Fruit fly (Drosophila melanogaster) whole organism, embryonic: ENCODE measurements around the gene Zasp66.
A peak's percentile ranks its signal among the peaks of the same experiment; 100 is the strongest.

Experiments
- Atf3 ChIP-seq: fragments of 200-800 bp; sonication (Bioruptor generic); optimal IDR thresholded peaks from 3 replicates; lab custom pipeline; 2016; ENCODE audit warnings: missing biosample characterization, missing genetic modification characterization
- Awh ChIP-seq: fragments of 200-800 bp; sonication (Bioruptor generic); IDR thresholded peaks from 2 replicates; pipeline ENCODE4, ENCODE4 v1.3.6; 2022; ENCODE audit warnings: missing biosample characterization, missing genetic modification characterization
- BtbVII ChIP-seq: fragments of 200-800 bp; sonication (Bioruptor generic); optimal IDR thresholded peaks from 3 replicates; lab custom pipeline; 2017; ENCODE audit warnings: missing biosample characterization, mild to moderate bottlenecking, missing genetic modification characterization
- Bteb2 ChIP-seq: fragments of 200-800 bp; sonication (Bioruptor generic); optimal IDR thresholded peaks from 2 replicates; lab custom pipeline; 2016; ENCODE audit warnings: missing biosample characterization, missing genetic modification characterization
- CG10654 ChIP-seq: fragments of 200-800 bp; sonication (Bioruptor generic); optimal IDR thresholded peaks from 2 replicates; lab custom pipeline; 2016; ENCODE audit warnings: missing biosample characterization, missing genetic modification characterization
- CG1233 ChIP-seq: fragments of 200-800 bp; sonication (Bioruptor generic); optimal IDR thresholded peaks from 4 replicates; lab custom pipeline; 2018; ENCODE audit warnings: missing biosample characterization, mild to moderate bottlenecking, missing genetic modification characterization
- CG13123 ChIP-seq: fragments of 200-800 bp; sonication (Bioruptor generic); optimal IDR thresholded peaks from 2 replicates; lab custom pipeline; 2016; ENCODE audit warnings: missing biosample characterization, missing genetic modification characterization
- CG14710 ChIP-seq: fragments of 200-800 bp; sonication (Bioruptor generic); optimal IDR thresholded peaks from 3 replicates; lab custom pipeline; 2019; ENCODE audit warnings: missing biosample characterization, mild to moderate bottlenecking, missing genetic modification characterization, moderate library complexity
- CG15011 ChIP-seq: fragments of 200-800 bp; sonication (Bioruptor generic); optimal IDR thresholded peaks from 3 replicates; lab custom pipeline; 2018; ENCODE audit warnings: missing biosample characterization, mild to moderate bottlenecking, missing genetic modification characterization
- CG15479 ChIP-seq: fragments of 200-800 bp; sonication (Bioruptor generic); optimal IDR thresholded peaks from 3 replicates; lab custom pipeline; 2019; ENCODE audit warnings: missing biosample characterization, mild to moderate bottlenecking, missing genetic modification characterization, moderate library complexity
- CG17385 ChIP-seq: fragments of 200-800 bp; sonication (Bioruptor generic); optimal IDR thresholded peaks from 3 replicates; lab custom pipeline; 2018; ENCODE audit warnings: missing biosample characterization, mild to moderate bottlenecking, missing genetic modification characterization
- CG2116 ChIP-seq: fragments of 200-800 bp; sonication (Bioruptor generic); optimal IDR thresholded peaks from 3 replicates; lab custom pipeline; 2018; ENCODE audit warnings: missing biosample characterization, mild to moderate bottlenecking, missing genetic modification characterization
- CG30020 ChIP-seq: fragments of 200-800 bp; optimal IDR thresholded peaks from 2 replicates; lab custom pipeline; 2019; ENCODE audit warnings: missing biosample characterization, mild to moderate bottlenecking, missing genetic modification characterization, moderate library complexity
- CG7271 ChIP-seq: fragments of 200-800 bp; sonication (Bioruptor generic); optimal IDR thresholded peaks from 2 replicates; lab custom pipeline; 2018; ENCODE audit warnings: missing biosample characterization, mild to moderate bottlenecking, missing genetic modification characterization, moderate library complexity
- CG7928 ChIP-seq: fragments of 200-800 bp; sonication (Bioruptor generic); optimal IDR thresholded peaks from 2 replicates; lab custom pipeline; 2017; ENCODE audit warnings: missing biosample characterization, mild to moderate bottlenecking, missing genetic modification characterization
- CG8290 ChIP-seq, 3 experiments: fragments of 200-800 bp; sonication (Bioruptor generic); optimal IDR thresholded peaks; 2 replicates each; lab custom pipeline; 2016 to 2019; ENCODE audit warnings: missing biosample characterization in 3 of 3, missing genetic modification characterization in 3 of 3, mild to moderate bottlenecking in 2 of 3, moderate library complexity in 1 of 3
- Eip74EF ChIP-seq, 2 experiments: fragments of 200-800 bp in 1 of 2; fragments of >200 bp in 1 of 2; sonication (Bioruptor generic) in 1 of 2; optimal IDR thresholded peaks; 2 replicates each; lab custom pipeline; 2017 to 2019; ENCODE audit warnings: missing biosample characterization in 2 of 2, missing genetic modification characterization in 2 of 2, mild to moderate bottlenecking in 1 of 2, moderate library complexity in 1 of 2
- HLH4C ChIP-seq: fragments of 200-800 bp; sonication (Bioruptor generic); IDR thresholded peaks from 3 replicates; pipeline ENCODE4 v1.3.6; 2022; ENCODE audit warnings: missing biosample characterization, missing genetic modification characterization; ENCODE audit not compliant: partially characterized antibody
- Hey ChIP-seq: fragments of 200-800 bp; sonication (Bioruptor generic); optimal IDR thresholded peaks from 3 replicates; lab custom pipeline; 2018; ENCODE audit warnings: missing biosample characterization, mild to moderate bottlenecking, missing genetic modification characterization
- HmgZ ChIP-seq: fragments of 200-800 bp; sonication (Bioruptor generic); optimal IDR thresholded peaks from 2 replicates; lab custom pipeline; 2018; ENCODE audit warnings: missing biosample characterization, mild to moderate bottlenecking, missing genetic modification characterization
- Hr39 ChIP-seq: fragments of >200 bp; optimal IDR thresholded peaks from 2 replicates; lab custom pipeline; 2017
- Kr ChIP-seq: fragments of 200-800 bp; sonication (Bioruptor generic); optimal IDR thresholded peaks from 2 replicates; lab custom pipeline; 2017; ENCODE audit warnings: missing biosample characterization, mild to moderate bottlenecking, missing genetic modification characterization
- MTF-1 ChIP-seq: fragments of 200-800 bp; sonication (Bioruptor generic); optimal IDR thresholded peaks from 2 replicates; lab custom pipeline; 2018; ENCODE audit warnings: missing biosample characterization, mild to moderate bottlenecking, missing genetic modification characterization, borderline replicate concordance
- Ravus ChIP-seq: fragments of 200-800 bp; sonication (Bioruptor generic); IDR thresholded peaks from 2 replicates; pipeline ENCODE4 v1.3.6; 2022; ENCODE audit warnings: missing biosample characterization, missing genetic modification characterization
- Xrp1 ChIP-seq: fragments of 200-800 bp; sonication (Bioruptor generic); IDR thresholded peaks from 2 replicates; pipeline ENCODE4 v1.3.6; 2022; ENCODE audit warnings: missing biosample characterization, missing genetic modification characterization
- YL-1 ChIP-seq: fragments of 200-800 bp; sonication (Bioruptor generic); optimal IDR thresholded peaks from 3 replicates; lab custom pipeline; 2017; ENCODE audit warnings: missing biosample characterization, mild to moderate bottlenecking, missing genetic modification characterization
- abd-A ChIP-seq: fragments of 200-800 bp; sonication (Bioruptor generic); optimal IDR thresholded peaks from 3 replicates; lab custom pipeline; 2019; ENCODE audit warnings: missing biosample characterization, mild to moderate bottlenecking, missing genetic modification characterization, moderate library complexity
- corto ChIP-seq: fragments of 200-800 bp; sonication (Bioruptor generic); optimal IDR thresholded peaks from 2 replicates; lab custom pipeline; 2016; ENCODE audit warnings: missing biosample characterization, mild to moderate bottlenecking, missing genetic modification characterization, moderate library complexity
- croc ChIP-seq: fragments of 200-800 bp; sonication (Bioruptor generic); conservative IDR thresholded peaks from 3 replicates; pipeline ENCODE4 v1.3.6; 2022; ENCODE audit warnings: missing biosample characterization, missing genetic modification characterization
- crol ChIP-seq: fragments of 200-800 bp; sonication (Bioruptor generic); IDR thresholded peaks from 2 replicates; pipeline ENCODE4 v1.3.6; 2022; ENCODE audit warnings: missing biosample characterization, missing genetic modification characterization
- dmrt11E ChIP-seq: fragments of 200-800 bp; sonication (Bioruptor generic); optimal IDR thresholded peaks from 3 replicates; lab custom pipeline; 2018; ENCODE audit warnings: missing biosample characterization, mild to moderate bottlenecking, missing genetic modification characterization, moderate library complexity
- eyg ChIP-seq: fragments of 200-800 bp; sonication (Bioruptor generic); optimal IDR thresholded peaks from 3 replicates; lab custom pipeline; 2016; ENCODE audit warnings: missing biosample characterization, missing genetic modification characterization
- fd102C ChIP-seq: fragments of 200-800 bp; sonication (Bioruptor generic); optimal IDR thresholded peaks from 2 replicates; lab custom pipeline; 2018; ENCODE audit warnings: missing biosample characterization, mild to moderate bottlenecking, missing genetic modification characterization, moderate library complexity
- fru ChIP-seq: fragments of >200 bp; optimal IDR thresholded peaks from 2 replicates; lab custom pipeline; 2017
- ftz-f1 ChIP-seq: fragments of 200-800 bp; sonication (Bioruptor generic); optimal IDR thresholded peaks from 2 replicates; lab custom pipeline; 2016; ENCODE audit warnings: missing biosample characterization, missing genetic modification characterization
- gcm2 ChIP-seq: fragments of 200-800 bp; sonication (Bioruptor generic); optimal IDR thresholded peaks from 2 replicates; lab custom pipeline; 2016; ENCODE audit warnings: missing biosample characterization, missing genetic modification characterization
- gfzf ChIP-seq: fragments of 200-800 bp; sonication (Bioruptor generic); optimal IDR thresholded peaks from 2 replicates; lab custom pipeline; 2016; ENCODE audit warnings: missing biosample characterization, mild to moderate bottlenecking, missing genetic modification characterization, moderate library complexity
- gt ChIP-seq: fragments of 200-800 bp; sonication (Bioruptor generic); IDR thresholded peaks from 2 replicates; pipeline ENCODE4 v1.3.6; 2022; ENCODE audit warnings: missing biosample characterization, missing genetic modification characterization
- kay ChIP-seq: fragments of 200-800 bp; sonication (Bioruptor generic); optimal IDR thresholded peaks from 2 replicates; lab custom pipeline; 2016; ENCODE audit warnings: missing biosample characterization, missing genetic modification characterization
- klu ChIP-seq: fragments of 200-800 bp; sonication (Bioruptor generic); IDR thresholded peaks from 2 replicates; pipeline ENCODE4 v1.3.6; 2022; ENCODE audit warnings: missing biosample characterization, missing genetic modification characterization
- otp ChIP-seq: fragments of 200-800 bp; sonication (Bioruptor generic); IDR thresholded peaks from 3 replicates; pipeline ENCODE4, ENCODE4 v1.3.6; 2022; ENCODE audit warnings: missing biosample characterization, missing genetic modification characterization
- sc ChIP-seq, 3 experiments: fragments of >200 bp in 2 of 3; fragments of 200-800 bp in 1 of 3; sonication (Bioruptor generic) in 1 of 3; optimal IDR thresholded peaks; 2 replicates in 2 of 3; 3 replicates in 1 of 3; lab custom pipeline; 2017; ENCODE audit warnings: mild to moderate bottlenecking in 1 of 3, missing biosample characterization in 1 of 3, missing genetic modification characterization in 1 of 3, missing genetic modification reagents in 1 of 3
- sd ChIP-seq: fragments of 200-800 bp; sonication (Bioruptor generic); optimal IDR thresholded peaks from 3 replicates; lab custom pipeline; 2018; ENCODE audit warnings: missing biosample characterization, mild to moderate bottlenecking, missing genetic modification characterization, moderate library complexity
- sisA ChIP-seq: fragments of 200-800 bp; sonication (Bioruptor generic); IDR thresholded peaks from 2 replicates; pipeline ENCODE4 v1.3.6; 2022; ENCODE audit warnings: missing biosample characterization, missing genetic modification characterization
- sna ChIP-seq: fragments of 200-800 bp; sonication (Bioruptor generic); IDR thresholded peaks from 2 replicates; pipeline ENCODE4 v1.3.6; 2022; ENCODE audit warnings: missing biosample characterization, missing genetic modification characterization; ENCODE audit not compliant: partially characterized antibody
- sqz ChIP-seq: fragments of 200-800 bp; sonication (Bioruptor generic); optimal IDR thresholded peaks from 3 replicates; lab custom pipeline; 2018; ENCODE audit warnings: missing biosample characterization, mild to moderate bottlenecking, missing genetic modification characterization
- sr ChIP-seq: fragments of 200-800 bp; sonication (Bioruptor generic); IDR thresholded peaks from 3 replicates; pipeline ENCODE4 v1.3.6; 2022; ENCODE audit warnings: missing biosample characterization, missing genetic modification characterization
- toy ChIP-seq: fragments of 200-800 bp; sonication (Bioruptor generic); IDR thresholded peaks from 2 replicates; pipeline ENCODE4 v1.3.6; 2022; ENCODE audit warnings: missing biosample characterization, missing genetic modification characterization
- unc-4 ChIP-seq: fragments of 200-800 bp; sonication (Bioruptor generic); IDR thresholded peaks from 2 replicates; pipeline ENCODE4 v1.3.6; 2022; ENCODE audit warnings: missing biosample characterization, missing genetic modification characterization; ENCODE audit not compliant: partially characterized antibody
- wor ChIP-seq: fragments of 200-800 bp; sonication (Bioruptor generic); IDR thresholded peaks from 2 replicates; pipeline ENCODE4 v1.3.6; 2022; ENCODE audit warnings: missing biosample characterization, missing genetic modification characterization

Zasp66 gene

dm6 chr3L:8628964-8629363, 4.8 kb downstream of the Zasp66 start (continued):
- TF ChIP-seq Kr (GFP tag; lab: Kevin White, UChicago) (no peak), crol (no peak), HmgZ (tag; lab: Kevin White, UChicago) (no peak), kay (GFP tag; lab: Kevin White, UChicago) (no peak), Ravus (GFP tag; lab: Robert Waterston, UW) (peak; percentile 45), CG15011 (no peak), sc (optimal IDR thresholded peaks at IDR 0.05; lab: Kevin White, UChicago) (no peak), sc (GFP tag; optimal IDR thresholded peaks at IDR 0.05; lab: Kevin White, UChicago) (no peak), CG15479 (no peak), Xrp1 (GFP tag; lab: Robert Waterston, UW) (peak; percentile 90), otp (GFP tag; lab: Robert Waterston, UW) (no peak), corto (GFP tag; lab: Kevin White, UChicago) (no peak), sr (GFP tag; lab: Robert Waterston, UW) (no peak), CG7928 (GFP tag; lab: Kevin White, UChicago) (no peak), CG10654 (GFP tag; lab: Kevin White, UChicago) (peak; percentile 40), sisA (peak; percentile 60), CG1233 (GFP tag; lab: Kevin White, UChicago) (peak; percentile 63), croc (GFP tag; lab: Robert Waterston, UW) (peak; percentile 67; the same call in 1 of the 3 replicates), BtbVII (GFP tag; lab: Kevin White, UChicago) (no peak), YL-1 (GFP tag; lab: Kevin White, UChicago) (no peak), HLH4C (no peak), gt (GFP tag; lab: Robert Waterston, UW) (no peak; the same call in 1 of the 2 replicates), CG13123 (no peak), Eip74EF (GFP tag; optimal IDR thresholded peaks at IDR 0.05; lab: Kevin White, UChicago) (peak in 1 of 2 experiments; percentile 63), Hr39 (lab: Kevin White, UChicago) (no peak), klu (GFP tag; lab: Robert Waterston, UW) (peak; percentile 51; the same call in 1 of the 2 replicates), fru (lab: Kevin White, UChicago) (no peak), dmrt11E (tag; lab: Kevin White, UChicago) (peak; percentile 55), unc-4 (GFP tag; lab: Robert Waterston, UW) (no peak), CG30020 (tag; lab: Kevin White, UChicago) (no peak), CG17385 (peak; percentile 45), CG7271 (no peak), toy (GFP tag; lab: Robert Waterston, UW) (peak; percentile 60; the same call in 1 of the 2 replicates), Bteb2 (GFP tag; lab: Kevin White, UChicago) (no peak), CG8290 (GFP tag; optimal IDR thresholded peaks at IDR 0.05; lab: Kevin White, UChicago) (no peak), CG8290 (tag; optimal IDR thresholded peaks at IDR 0.05; lab: Kevin White, UChicago) (no peak), abd-A (tag; lab: Kevin White, UChicago) (peak; percentile 59), MTF-1 (GFP tag; lab: Kevin White, UChicago) (no peak), Awh (peak; percentile 77), gfzf (GFP tag; lab: Kevin White, UChicago) (no peak), ftz-f1 (no peak), eyg (GFP tag; lab: Kevin White, UChicago) (no peak), CG2116 (no peak), sqz (GFP tag; lab: Kevin White, UChicago) (no peak), wor (peak; percentile 31; the same call in 1 of the 2 replicates), Atf3 (GFP tag; lab: Kevin White, UChicago) (no peak), gcm2 (no peak), CG14710 (tag; lab: Kevin White, UChicago) (peak; percentile 72), sna (GFP tag; lab: Robert Waterston, UW) (no peak), fd102C (GFP tag; lab: Kevin White, UChicago) (no peak), Hey (tag; lab: Kevin White, UChicago) (no peak), sd (tag; lab: Kevin White, UChicago) (no peak)
